Comparison of ENCODE assay signal across 1 fruit fly cellular context in the genomic region with DNA sequence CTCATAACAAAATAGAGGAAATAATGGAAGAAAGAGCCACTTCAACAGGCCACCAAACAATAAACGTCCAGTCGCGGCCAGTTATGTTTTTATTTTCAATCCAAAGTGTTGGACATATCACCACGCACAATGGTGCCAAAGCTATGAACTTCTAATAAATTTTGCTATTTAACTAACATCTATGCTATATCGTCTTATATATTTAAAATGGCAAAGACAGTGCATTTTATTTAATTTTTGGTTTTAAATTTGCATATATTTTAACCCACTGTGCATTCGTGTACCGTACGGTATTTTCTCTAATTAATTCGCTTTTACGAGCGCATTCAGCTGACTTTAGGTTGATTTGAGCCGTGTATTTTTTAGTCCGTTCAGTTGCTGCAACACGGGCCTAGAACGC.
TF ChIP-seq lines count a peak whose summit lies in the region.

Gene CG15927 (plus strand): TSS at position 372 of the 400 bp plus-strand sequence.

TF ChIP-seq in whole organism, embryonic, 481 proteins besides CTCF, POLR2A, EP300 and RAD21 (continued from another document):
- no peak for TF ChIP-seq CG13123 (GFP tag; optimal IDR thresholded peaks at IDR 0.05; lab: Kevin White, UChicago)
- TF ChIP-seq vvl (GFP tag; IDR thresholded peaks at IDR 0.05; lab: Robert Waterston, UW) = peak; percentile 42; the same call in 1 of the 2 replicates
- TF ChIP-seq gfzf (GFP tag; optimal IDR thresholded peaks at IDR 0.05; lab: Kevin White, UChicago) = no peak
- TF ChIP-seq hbn (GFP tag; IDR thresholded peaks at IDR 0.05; lab: Robert Waterston, UW; ENCODE audit: partially characterized antibody) = no peak
- TF ChIP-seq CG1792 (GFP tag; optimal IDR thresholded peaks at IDR 0.05; lab: Kevin White, UChicago) = no peak
- no peak for TF ChIP-seq chn (GFP tag; optimal IDR thresholded peaks at IDR 0.05; lab: Kevin White, UChicago)
- TF ChIP-seq Deaf1 (tag; optimal IDR thresholded peaks at IDR 0.05; lab: Kevin White, UChicago) = peak; percentile 25
- peak; percentile 59 for TF ChIP-seq CG8388 (GFP tag; optimal IDR thresholded peaks at IDR 0.05; lab: Kevin White, UChicago)
- no peak for TF ChIP-seq HmgZ (tag; optimal IDR thresholded peaks at IDR 0.05; lab: Kevin White, UChicago)
TF ChIP-seq in whole organism, embryonic: peak in this region for 160.
